Worm (Caenorhabditis elegans) whole organism, L3 larva: Measurements from ENCODE around the gene elt-4.

Source experiments
- R02D3.7 ChIP-seq: fragments of 150-350 bp; optimal IDR thresholded peaks from 2 replicates; lab custom pipeline; 2014; ENCODE audit warnings: missing biosample characterization, missing genetic modification characterization
- ZK546.5 ChIP-seq: sonication (generic microtip); optimal IDR thresholded peaks from 2 replicates; lab custom pipeline; 2017; ENCODE audit warnings: missing biosample characterization, missing genetic modification characterization
- aly-2 ChIP-seq: fragments of 150-350 bp; optimal IDR thresholded peaks from 2 replicates; lab custom pipeline; 2014; ENCODE audit warnings: missing biosample characterization, missing genetic modification characterization
- ama-1 ChIP-seq: fragments of 150-350 bp; optimal IDR thresholded peaks from 2 replicates; lab custom pipeline; 2018
- ceh-16 ChIP-seq: sonication (generic microtip); optimal IDR thresholded peaks from 2 replicates; lab custom pipeline; 2017; ENCODE audit warnings: missing biosample characterization, missing genetic modification characterization
- ceh-82 ChIP-seq: fragments of 150-350 bp; optimal IDR thresholded peaks from 2 replicates; lab custom pipeline; 2014; ENCODE audit warnings: missing biosample characterization, missing genetic modification characterization
- ceh-9 ChIP-seq: sonication (generic microtip); optimal IDR thresholded peaks from 2 replicates; lab custom pipeline; 2018; ENCODE audit warnings: missing biosample characterization, missing genetic modification characterization
- daf-12 ChIP-seq: fragments of 150-350 bp; optimal IDR thresholded peaks from 2 replicates; lab custom pipeline; 2014; ENCODE audit warnings: missing biosample characterization, missing genetic modification reagents, missing genetic modification characterization
- egl-27 ChIP-seq: sonication (generic microtip); optimal IDR thresholded peaks from 4 replicates; lab custom pipeline; 2017; ENCODE audit warnings: missing biosample characterization, missing genetic modification reagents, missing genetic modification characterization
- egl-5 ChIP-seq: fragments of 150-350 bp; optimal IDR thresholded peaks from 2 replicates; lab custom pipeline; 2017; ENCODE audit warnings: missing biosample characterization, missing genetic modification reagents, missing genetic modification characterization, inconsistent platforms
- elt-1 ChIP-seq: fragments of 150-350 bp; optimal IDR thresholded peaks from 2 replicates; lab custom pipeline; 2014; ENCODE audit warnings: missing biosample characterization, missing genetic modification characterization
- elt-2 ChIP-seq: sonication (generic microtip); optimal IDR thresholded peaks from 2 replicates; lab custom pipeline; 2016; ENCODE audit warnings: missing genetic modification reagents, mild to moderate bottlenecking, missing genetic modification characterization, missing compliant biosample characterization
- elt-3 ChIP-seq, 3 experiments: fragments of 150-350 bp in 1 of 3; sonication (generic microtip) in 2 of 3; optimal IDR thresholded peaks; 2 replicates in 2 of 3; 4 replicates in 1 of 3; lab custom pipeline; 2014 to 2017; ENCODE audit warnings: missing biosample characterization in 3 of 3, missing genetic modification characterization in 3 of 3
- eor-1 ChIP-seq, 2 experiments: fragments of 150-350 bp; optimal IDR thresholded peaks; 2 replicates each; lab custom pipeline; 2014 to 2018; ENCODE audit warnings: missing biosample characterization in 2 of 2, missing genetic modification characterization in 2 of 2
- fkh-10 ChIP-seq: sonication (generic microtip); optimal IDR thresholded peaks from 2 replicates; lab custom pipeline; 2017; ENCODE audit warnings: missing biosample characterization, missing genetic modification reagents, missing genetic modification characterization
- fkh-2 ChIP-seq: fragments of 150-350 bp; optimal IDR thresholded peaks from 2 replicates; lab custom pipeline; 2014; ENCODE audit warnings: missing biosample characterization, missing genetic modification reagents, missing genetic modification characterization
- fos-1 ChIP-seq: fragments of 150-350 bp; optimal IDR thresholded peaks from 2 replicates; lab custom pipeline; 2014; ENCODE audit warnings: missing biosample characterization, missing genetic modification characterization
- hmg-11 ChIP-seq: sonication (generic microtip); optimal IDR thresholded peaks from 2 replicates; lab custom pipeline; 2016; ENCODE audit warnings: missing genetic modification characterization, missing compliant biosample characterization
- jun-1 ChIP-seq: fragments of 150-350 bp; optimal IDR thresholded peaks from 2 replicates; lab custom pipeline; 2014; ENCODE audit warnings: missing biosample characterization, missing genetic modification reagents, missing genetic modification characterization
- lin-15B ChIP-seq: fragments of 150-350 bp; optimal IDR thresholded peaks from 2 replicates; lab custom pipeline; 2014; ENCODE audit warnings: missing biosample characterization, missing genetic modification characterization
- lin-39 ChIP-seq: fragments of 150-350 bp; optimal IDR thresholded peaks from 2 replicates; lab custom pipeline; 2018; ENCODE audit warnings: missing biosample characterization, missing genetic modification reagents, missing genetic modification characterization
- lsy-12 ChIP-seq: sonication (generic microtip); optimal IDR thresholded peaks from 2 replicates; lab custom pipeline; 2016; ENCODE audit warnings: mild to moderate bottlenecking, missing genetic modification characterization, missing compliant biosample characterization
- mdl-1 ChIP-seq: fragments of 150-350 bp; optimal IDR thresholded peaks from 2 replicates; lab custom pipeline; 2014; ENCODE audit warnings: missing biosample characterization, missing genetic modification characterization
- mml-1 ChIP-seq: fragments of 150-350 bp; sonication (generic microtip); optimal IDR thresholded peaks from 3 replicates; lab custom pipeline; 2014; ENCODE audit warnings: missing biosample characterization, missing genetic modification characterization
- nfya-1 ChIP-seq: sonication (generic microtip); optimal IDR thresholded peaks from 2 replicates; lab custom pipeline; 2017; ENCODE audit warnings: missing genetic modification characterization, mild to moderate bottlenecking, missing compliant biosample characterization, antibody characterized with exemption, moderate library complexity; ENCODE audit not compliant: insufficient read depth
- nhr-11 ChIP-seq: fragments of 150-350 bp; optimal IDR thresholded peaks from 2 replicates; lab custom pipeline; 2014; ENCODE audit warnings: missing biosample characterization, missing genetic modification characterization
- nhr-12 ChIP-seq: fragments of 150-350 bp; optimal IDR thresholded peaks from 2 replicates; lab custom pipeline; 2014; ENCODE audit warnings: missing biosample characterization, missing genetic modification characterization
- nhr-23 ChIP-seq: fragments of 150-350 bp; optimal IDR thresholded peaks from 2 replicates; lab custom pipeline; 2014; ENCODE audit warnings: missing biosample characterization, missing genetic modification reagents, missing genetic modification characterization
- nhr-237 ChIP-seq: fragments of 150-350 bp; optimal IDR thresholded peaks from 2 replicates; lab custom pipeline; 2014; ENCODE audit warnings: missing biosample characterization, missing genetic modification characterization
- nhr-25 ChIP-seq: sonication (generic microtip); optimal IDR thresholded peaks from 2 replicates; lab custom pipeline; 2017; ENCODE audit warnings: missing biosample characterization, missing genetic modification characterization
- nhr-28 ChIP-seq: fragments of 150-350 bp; optimal IDR thresholded peaks from 2 replicates; lab custom pipeline; 2014; ENCODE audit warnings: missing biosample characterization, missing genetic modification characterization
- nhr-43 ChIP-seq: sonication (generic microtip); optimal IDR thresholded peaks from 2 replicates; lab custom pipeline; 2016; ENCODE audit warnings: mild to moderate bottlenecking, missing genetic modification characterization, missing compliant biosample characterization; ENCODE audit not compliant: poor library complexity, severe bottlenecking
- nhr-67 ChIP-seq: fragments of 150-350 bp; optimal IDR thresholded peaks from 2 replicates; lab custom pipeline; 2014; ENCODE audit warnings: missing biosample characterization, missing genetic modification characterization
- nhr-77 ChIP-seq: fragments of 150-350 bp; optimal IDR thresholded peaks from 2 replicates; lab custom pipeline; 2014; ENCODE audit warnings: missing biosample characterization, missing genetic modification characterization
- pha-4 ChIP-seq: fragments of 150-350 bp; optimal IDR thresholded peaks from 2 replicates; lab custom pipeline; 2014; ENCODE audit warnings: missing biosample characterization, missing genetic modification reagents, missing genetic modification characterization
- pqm-1 ChIP-seq: fragments of 150-350 bp; optimal IDR thresholded peaks from 2 replicates; lab custom pipeline; 2017; ENCODE audit warnings: missing biosample characterization, missing genetic modification characterization, inconsistent platforms
- sea-2 ChIP-seq: fragments of 150-350 bp; sonication (generic microtip); optimal IDR thresholded peaks from 4 replicates; lab custom pipeline; 2014; ENCODE audit warnings: missing biosample characterization, missing genetic modification reagents, missing genetic modification characterization
- skn-1 ChIP-seq: fragments of 150-350 bp; optimal IDR thresholded peaks from 2 replicates; lab custom pipeline; 2014; ENCODE audit warnings: missing biosample characterization, missing genetic modification characterization
- snpc-4 ChIP-seq: fragments of 150-350 bp; optimal IDR thresholded peaks from 2 replicates; lab custom pipeline; 2014; ENCODE audit warnings: missing biosample characterization, missing genetic modification characterization
- tbx-2 ChIP-seq: sonication (generic microtip); optimal IDR thresholded peaks from 2 replicates; lab custom pipeline; 2016; ENCODE audit warnings: mild to moderate bottlenecking, missing genetic modification characterization, missing compliant biosample characterization
- unc-39 ChIP-seq: sonication (generic microtip); optimal IDR thresholded peaks from 4 replicates; lab custom pipeline; 2017; ENCODE audit warnings: missing biosample characterization, missing genetic modification characterization
- unc-62 ChIP-seq: fragments of 150-350 bp; sonication (generic microtip); optimal IDR thresholded peaks from 4 replicates; lab custom pipeline; 2014; ENCODE audit warnings: missing biosample characterization, missing genetic modification reagents, missing genetic modification characterization
- zag-1 ChIP-seq: fragments of 150-350 bp; optimal IDR thresholded peaks from 2 replicates; lab custom pipeline; 2014; ENCODE audit warnings: missing biosample characterization, missing genetic modification characterization
- ztf-11 ChIP-seq: fragments of 150-350 bp; optimal IDR thresholded peaks from 2 replicates; lab custom pipeline; 2014; ENCODE audit warnings: missing biosample characterization, missing genetic modification characterization
- ztf-4 ChIP-seq: fragments of 150-350 bp; optimal IDR thresholded peaks from 2 replicates; lab custom pipeline; 2014; ENCODE audit warnings: missing biosample characterization, missing genetic modification characterization

Gene elt-4

ce11 chrX:10430866-10431265, 44.5 kb upstream of the elt-4 start (continued):
- TF ChIP-seq R02D3.7 (tag; lab: Kevin White, UChicago) = no peak
- no peak for TF ChIP-seq tbx-2 (tag; lab: Kevin White, UChicago)
- no peak for TF ChIP-seq jun-1 (tag; lab: Kevin White, UChicago)
- TF ChIP-seq egl-5 (tag; lab: Kevin White, UChicago) = no peak
- no peak for TF ChIP-seq ama-1 (lab: Kevin White, UChicago)
- no peak for TF ChIP-seq daf-12 (tag; lab: Kevin White, UChicago)
- no peak for TF ChIP-seq mml-1
- TF ChIP-seq lsy-12 (tag; lab: Kevin White, UChicago) = no peak
- no peak for TF ChIP-seq nhr-237 (tag; lab: Kevin White, UChicago)
- TF ChIP-seq, all 47 proteins: peak for 11

- TF ChIP-seq elt-2 (tag; lab: Kevin White, UChicago) = no peak
- TF ChIP-seq elt-1 (tag; lab: Kevin White, UChicago) = no peak
- TF ChIP-seq fkh-2 (tag; lab: Kevin White, UChicago) = no peak
- TF ChIP-seq skn-1 (tag; lab: Kevin White, UChicago) = no peak
These were observed 42.5 kb upstream of the elt-4 start for ce11 chrX:10432786-10433185.

ce11 chrX:10433863-10434262, 41.5 kb upstream of the elt-4 start:
- TF ChIP-seq ceh-16 (tag; lab: Kevin White, UChicago) = no peak
- no peak for TF ChIP-seq mdl-1 (tag; lab: Kevin White, UChicago)
- TF ChIP-seq pqm-1 (tag; lab: Kevin White, UChicago) = no peak
- peak; percentile 3 for TF ChIP-seq nfya-1 (tag; lab: Kevin White, UChicago)
- TF ChIP-seq nhr-23 (tag; lab: Kevin White, UChicago) = no peak
- no peak for TF ChIP-seq mml-1

DNA sequence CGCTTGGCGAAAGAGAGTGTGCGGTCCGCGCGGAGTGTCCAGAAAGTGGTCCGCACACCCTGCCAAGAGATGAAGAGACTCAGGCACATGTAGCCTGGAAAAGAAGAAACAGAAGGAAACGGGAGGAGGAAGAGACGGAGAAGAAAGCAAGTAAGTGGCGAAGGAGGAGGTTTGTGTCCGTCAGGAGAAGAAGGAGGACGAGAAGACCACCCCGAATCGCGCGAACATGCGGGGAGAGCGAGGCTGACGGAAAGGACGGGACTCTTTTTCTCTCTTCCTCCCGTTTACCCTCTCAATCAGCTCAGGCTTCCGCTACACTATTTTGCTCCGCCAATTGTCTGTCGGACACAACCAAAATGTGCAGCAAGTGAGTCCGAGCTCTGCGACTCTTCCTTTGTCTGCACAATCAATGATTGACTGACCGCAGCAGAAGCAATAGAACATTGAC, 39.8 kb upstream of the elt-4 start:
- TF ChIP-seq skn-1 (tag; lab: Kevin White, UChicago) (no peak), fkh-2 (tag; lab: Kevin White, UChicago) (no peak), elt-2 (tag; lab: Kevin White, UChicago) (no peak), mml-1 (no peak), lin-15B (tag; lab: Kevin White, UChicago) (peak; percentile 40), mdl-1 (tag; lab: Kevin White, UChicago) (peak; percentile 58), sea-2 (GFP tag; lab: Kevin White, UChicago) (no peak), nhr-77 (tag; lab: Kevin White, UChicago) (no peak), elt-1 (tag; lab: Kevin White, UChicago) (no peak), pha-4 (tag; lab: Kevin White, UChicago) (peak; percentile 26), nhr-25 (no peak), ztf-11 (tag; lab: Kevin White, UChicago) (no peak), tbx-2 (tag; lab: Kevin White, UChicago) (peak; percentile 82), nhr-43 (no peak), hmg-11 (tag; lab: Kevin White, UChicago) (peak; percentile 81), ztf-4 (tag; lab: Kevin White, UChicago) (no peak), lin-39 (tag; lab: Kevin White, UChicago) (peak; percentile 94), egl-5 (tag; lab: Kevin White, UChicago) (peak; percentile 72), aly-2 (tag; lab: Kevin White, UChicago) (no peak), pqm-1 (tag; lab: Kevin White, UChicago) (no peak), ceh-82 (tag; lab: Kevin White, UChicago) (peak; percentile 56), ceh-16 (tag; lab: Kevin White, UChicago) (no peak), egl-27 (tag; lab: Kevin White, UChicago) (no peak), nhr-237 (tag; lab: Kevin White, UChicago) (no peak), jun-1 (tag; lab: Kevin White, UChicago) (no peak), fkh-10 (peak; percentile 97), fos-1 (tag; lab: Kevin White, UChicago) (no peak), nhr-28 (no peak), zag-1 (tag; lab: Kevin White, UChicago) (peak; percentile 79), daf-12 (tag; lab: Kevin White, UChicago) (no peak), nhr-11 (tag; lab: Kevin White, UChicago) (peak; percentile 83), ceh-9 (no peak), snpc-4 (peak; percentile 30), unc-62 (GFP tag; lab: Kevin White, UChicago) (peak; percentile 23), lsy-12 (tag; lab: Kevin White, UChicago) (no peak), eor-1 (tag; optimal IDR thresholded peaks at IDR 0.05; lab: Kevin White, UChicago) (no peak), nhr-67 (tag; lab: Kevin White, UChicago) (no peak), nhr-23 (tag; lab: Kevin White, UChicago) (no peak), nfya-1 (tag; lab: Kevin White, UChicago) (peak; percentile 86), ama-1 (lab: Kevin White, UChicago) (no peak), elt-3 (tag; optimal IDR thresholded peaks at IDR 0.05; lab: Kevin White, UChicago) (no peak), nhr-12 (tag; lab: Kevin White, UChicago) (no peak), R02D3.7 (tag; lab: Kevin White, UChicago) (peak; percentile 4), ZK546.5 (no peak), unc-39 (tag; lab: Kevin White, UChicago) (no peak)
